Fruit fly (Drosophila melanogaster): ENCODE data around the gene ZnT77C.

Gene ZnT77C

DNA sequence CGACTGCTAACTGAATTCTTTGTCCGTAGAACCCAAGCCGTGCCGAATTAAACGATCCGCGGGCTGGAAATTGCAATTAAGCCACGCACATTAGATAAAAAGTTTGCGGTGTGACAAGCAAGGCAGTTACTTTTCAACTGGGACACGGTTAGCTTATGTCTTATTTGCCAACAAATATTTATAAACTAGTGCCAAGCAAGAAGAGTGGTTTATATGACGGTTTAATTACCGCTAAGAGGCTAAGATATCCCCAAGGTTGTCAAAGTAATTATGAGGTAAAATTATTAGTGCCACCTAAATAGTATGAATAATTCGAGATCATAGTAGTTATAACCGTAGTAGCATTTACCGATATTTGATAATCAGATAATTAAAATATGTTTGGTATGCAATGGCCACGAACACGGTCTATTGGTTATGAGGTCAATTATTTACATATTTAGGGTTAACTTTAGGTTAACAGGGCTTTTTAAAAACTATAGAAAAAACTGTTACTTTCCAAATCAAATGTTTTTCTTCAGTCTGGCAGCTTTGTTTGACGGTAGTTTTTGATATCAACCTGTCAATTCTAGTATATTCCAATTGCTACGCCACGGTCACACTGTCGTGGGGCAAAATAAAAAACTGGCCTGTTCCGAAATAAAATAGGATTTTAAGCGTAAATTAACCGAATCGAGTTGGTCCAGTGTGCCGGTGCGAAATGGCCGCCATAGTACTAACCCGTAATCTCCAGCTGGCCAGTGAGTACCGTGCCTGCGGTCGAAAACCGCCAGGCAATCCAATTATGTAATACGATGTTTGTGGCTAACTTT lies at the start of gene ZnT77C:
ZnT77C (minus strand) TSS at position 142 of the 812 bp plus-strand sequence.
- peak; percentile 72 for TF ChIP-seq noc (tag; optimal IDR thresholded peaks at IDR 0.05)

- no peak for TF ChIP-seq noc (tag; optimal IDR thresholded peaks at IDR 0.05)
Observed at dm6 chr3L:20540975-20541951, 46.5 kb upstream of the ZnT77C start.

DNA sequence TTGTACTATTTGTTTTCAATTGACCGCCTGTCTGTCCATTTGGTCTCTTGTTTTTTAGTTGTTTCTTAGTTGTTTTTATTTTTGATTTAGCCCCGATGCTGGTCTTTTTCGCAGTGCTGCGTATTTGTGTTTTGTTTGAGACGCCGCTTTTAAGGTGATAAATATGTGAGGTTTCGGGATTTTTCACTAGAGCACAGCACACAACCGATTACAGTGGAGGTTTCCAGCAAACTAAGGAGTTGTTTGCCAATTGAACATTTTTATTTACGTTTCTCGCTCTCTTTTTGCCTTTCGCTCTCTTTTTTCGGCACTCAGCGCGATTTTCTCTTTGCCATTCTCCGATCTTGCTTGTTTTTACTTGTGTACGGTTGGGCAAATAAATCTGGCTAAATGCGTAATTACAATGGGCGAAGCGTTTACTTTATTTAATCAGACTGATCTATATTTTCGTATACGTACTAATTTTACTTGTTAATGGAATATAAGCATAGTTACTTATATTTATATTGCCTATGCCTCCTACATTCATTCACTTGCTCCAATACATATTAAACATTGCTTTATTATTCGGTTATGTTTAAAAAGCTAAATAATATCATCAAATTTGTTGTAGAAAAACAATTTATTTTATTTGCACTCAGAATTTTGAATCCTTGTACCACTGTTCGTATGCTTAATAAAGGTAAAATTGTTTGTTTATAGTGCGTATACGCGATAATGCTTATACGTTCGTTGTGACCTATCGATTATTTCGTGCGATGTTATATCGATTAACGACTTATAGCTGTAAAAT lies 45.7 kb upstream of the ZnT77C start, which contains the start of gene Rcd2:
Rcd2 (minus strand) TSS at position 236 of the 793 bp plus-strand sequence.
- peak; percentile 88 for TF ChIP-seq noc (tag; optimal IDR thresholded peaks at IDR 0.05)

DNA sequence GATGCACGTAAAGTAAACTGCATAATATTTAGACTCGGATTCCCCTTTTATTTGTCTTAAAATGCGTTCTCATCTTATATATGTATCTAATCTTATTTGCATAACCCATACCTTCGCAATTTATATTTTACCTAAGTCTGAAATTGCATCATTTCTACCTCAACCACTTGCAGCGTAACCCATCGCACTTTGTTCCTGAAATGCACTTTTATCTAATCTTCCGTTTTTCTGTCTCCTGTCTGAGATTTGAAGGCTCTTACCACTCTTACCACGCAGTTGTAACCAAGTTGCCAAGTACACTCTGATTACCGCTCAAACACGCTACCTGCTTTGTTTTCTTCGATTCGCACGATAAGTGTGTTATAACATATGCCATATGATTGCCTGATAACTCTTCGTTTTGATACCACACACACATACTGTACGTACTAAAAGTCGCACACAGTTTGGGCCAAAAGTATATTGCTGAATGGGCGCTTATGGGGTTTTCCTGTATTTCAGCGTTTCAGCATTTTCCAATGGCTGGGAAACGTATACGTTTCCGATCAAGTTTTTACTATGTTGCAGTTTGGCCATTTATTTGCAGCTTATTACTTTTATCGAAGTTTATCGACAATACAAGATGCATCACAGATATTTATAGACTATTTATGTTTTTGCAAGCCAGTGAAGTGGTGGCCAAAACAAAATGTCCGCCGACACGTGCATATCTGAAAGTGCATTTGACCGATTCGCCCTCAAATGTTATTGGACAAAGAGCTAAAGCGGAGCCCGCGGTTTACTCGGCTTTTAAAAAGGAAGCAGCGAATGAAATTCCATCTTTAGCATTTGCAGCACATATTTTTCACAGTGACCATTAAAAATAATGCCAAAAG lies 44.6 kb upstream of the ZnT77C start:
- TF ChIP-seq noc (tag; optimal IDR thresholded peaks at IDR 0.05): peak; percentile 24

dm6 chr3L:20538458-20538857 lies 43.7 kb upstream of the ZnT77C start:
- TF ChIP-seq noc (tag; optimal IDR thresholded peaks at IDR 0.05): no peak

DNA sequence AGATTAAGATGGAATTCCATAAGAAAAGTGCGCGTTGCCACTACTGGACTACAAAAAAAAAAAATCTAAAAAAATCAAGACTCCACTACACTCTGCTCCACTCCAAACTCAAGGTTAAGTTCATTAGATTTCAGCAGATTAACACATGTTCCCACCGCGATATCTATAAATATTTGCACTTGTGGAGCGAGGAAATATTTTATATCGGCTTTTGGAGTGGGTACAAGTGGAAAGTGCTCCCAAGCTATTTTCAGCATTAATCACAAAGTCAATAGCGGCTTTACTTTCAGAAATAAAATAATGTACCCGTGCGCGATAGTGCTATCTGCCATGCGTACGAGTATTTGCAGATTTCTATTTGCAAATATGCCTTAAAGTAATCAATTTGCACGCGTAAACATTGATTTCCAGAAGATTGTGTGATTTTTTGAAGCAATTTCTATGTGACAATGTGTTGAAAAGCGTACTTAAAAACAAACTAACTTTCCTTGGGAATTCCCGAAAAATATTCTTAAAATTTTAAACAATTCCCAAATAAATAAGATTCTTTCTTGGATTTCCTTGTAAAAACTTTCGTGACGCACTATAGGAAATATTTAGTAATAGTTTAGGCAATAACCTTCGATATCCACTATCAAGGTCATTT lies 43.1 kb upstream of the ZnT77C start:
- peak; percentile 59 for TF ChIP-seq noc (tag; optimal IDR thresholded peaks at IDR 0.05)

- TF ChIP-seq noc (tag; optimal IDR thresholded peaks at IDR 0.05): no peak
Observed at dm6 chr3L:20536919-20537318, 42.2 kb upstream of the ZnT77C start.

DNA sequence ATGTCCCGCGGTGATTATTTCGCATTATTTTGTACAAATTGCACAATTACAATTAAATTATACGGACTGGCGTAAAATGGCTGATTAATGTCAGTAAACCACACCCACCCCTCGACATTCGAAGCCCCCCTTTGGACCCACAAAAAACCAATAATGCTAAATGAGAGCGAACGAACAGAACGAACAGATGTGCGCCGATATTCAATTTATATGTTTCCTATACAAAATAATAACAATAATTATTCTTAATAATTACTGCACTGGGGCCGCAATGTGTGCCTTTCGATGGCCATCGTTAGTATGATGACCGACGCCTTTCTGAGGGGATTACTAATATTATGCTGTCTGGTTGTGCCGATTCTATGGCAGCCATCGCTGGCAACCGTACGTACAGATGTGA lies 38.7 kb upstream of the ZnT77C start, which contains the start of gene CG13250:
CG13250 (plus strand) TSS at position 301 of the 400 bp plus-strand sequence.
- no peak for TF ChIP-seq noc (tag; optimal IDR thresholded peaks at IDR 0.05)

- TF ChIP-seq noc (tag; optimal IDR thresholded peaks at IDR 0.05): no peak
Observed at dm6 chr3L:20531257-20531656, 36.5 kb upstream of the ZnT77C start.

- no peak for TF ChIP-seq noc (tag; optimal IDR thresholded peaks at IDR 0.05)
Observed at dm6 chr3L:20530347-20531177, 35.8 kb upstream of the ZnT77C start.

- no peak for TF ChIP-seq noc (tag; optimal IDR thresholded peaks at IDR 0.05)
Observed at dm6 chr3L:20529918-20530317, 35.2 kb upstream of the ZnT77C start.

- TF ChIP-seq noc (tag; optimal IDR thresholded peaks at IDR 0.05): peak; percentile 95
Observed at dm6 chr3L:20526196-20526740, 31.5 kb upstream of the ZnT77C start, which contains the start of gene Nubp2. TSS of gene Nubp2 (plus strand) at chr3L:20526576.

DNA sequence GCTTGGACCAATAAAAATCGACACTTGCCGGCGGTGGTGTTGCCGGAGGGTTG lies 31.2 kb upstream of the ZnT77C start, which contains the start of gene Pss:
Pss (minus strand) TSS at position 32 of the 53 bp plus-strand sequence.
- TF ChIP-seq noc (tag; optimal IDR thresholded peaks at IDR 0.05): no peak

Measured in whole organism, larva.